Worm (Caenorhabditis elegans): ENCODE results near the gene csp-2.
A peak's percentile ranks its signal among the peaks of the same experiment; 100 is the strongest.

DNA sequence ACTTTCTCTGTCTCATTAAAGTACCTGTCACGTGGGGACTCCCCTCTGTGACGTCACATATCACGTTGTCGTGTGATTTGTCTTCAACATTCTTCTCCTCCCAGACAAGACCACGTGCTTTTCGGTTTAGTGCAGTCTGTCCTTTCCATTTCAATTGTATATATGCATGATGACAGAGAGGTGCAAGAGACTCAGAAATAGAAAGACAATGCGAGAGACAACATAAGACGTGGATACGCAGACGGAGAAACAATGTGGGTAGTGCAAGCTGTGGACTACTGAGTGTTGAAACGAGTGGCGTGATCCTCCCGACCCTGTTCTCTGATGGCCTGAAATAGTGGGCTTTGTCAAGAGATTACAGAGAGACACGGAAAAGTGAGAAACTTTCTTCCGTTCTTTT, 29.2 kb downstream of the csp-2 start:
- peak; percentile 48; the same call in 1 of the 2 replicates for TF ChIP-seq madf-6 (GFP tag; IDR thresholded peaks at IDR 0.05)
- 0 out of 2 replicates have a peak, but pooled peaks have one; percentile 15 for TF ChIP-seq madf-3 (GFP tag; IDR thresholded peaks at IDR 0.05)
- no peak for TF ChIP-seq efl-1 (GFP tag; optimal IDR thresholded peaks at IDR 0.05)
- peak; percentile 81 for TF ChIP-seq ztf-3 (GFP tag; optimal IDR thresholded peaks at IDR 0.05)
- no peak for TF ChIP-seq mes-4 (tag; optimal IDR thresholded peaks at IDR 0.05)
- peak; percentile 75 for TF ChIP-seq unc-62 (GFP tag; optimal IDR thresholded peaks at IDR 0.05)
- TF ChIP-seq gei-17 (GFP tag; optimal IDR thresholded peaks at IDR 0.05): peak; percentile 83
- peak; percentile 16 for TF ChIP-seq dpl-1 (GFP tag; optimal IDR thresholded peaks at IDR 0.05)
- TF ChIP-seq bed-1 (GFP tag; IDR thresholded peaks at IDR 0.05): no peak
- no peak for TF ChIP-seq nfya-1 (tag; optimal IDR thresholded peaks at IDR 0.05; ENCODE audit: borderline replicate concordance, insufficient read depth)
